Fruit fly (Drosophila melanogaster): Measurements from ENCODE around the gene CG1677.

The CG1677 gene

dm6 chrX:7338538-7338937 lies 67.1 kb downstream of the CG1677 start (continued):
- TF ChIP-seq chm (GFP tag; IDR thresholded peaks at IDR 0.05) (no peak), zfh2 (GFP tag; optimal IDR thresholded peaks at IDR 0.05) (peak; percentile 8), CG34224 (GFP tag; IDR thresholded peaks at IDR 0.05; ENCODE audit: partially characterized antibody) (no peak), sens-2 (GFP tag; IDR thresholded peaks at IDR 0.05) (no peak), tll (GFP tag; optimal IDR thresholded peaks at IDR 0.05) (no peak), Dad (GFP tag; optimal IDR thresholded peaks at IDR 0.05) (no peak), ac (GFP tag; optimal IDR thresholded peaks at IDR 0.05) (no peak), CG15269 (tag; optimal IDR thresholded peaks at IDR 0.05) (peak; percentile 71), CG18764 (GFP tag; optimal IDR thresholded peaks at IDR 0.05) (peak; percentile 34), Lpt (GFP tag; optimal IDR thresholded peaks at IDR 0.05) (no peak), CG16779 (GFP tag; IDR thresholded peaks at IDR 0.05) (no peak), CG1647 (GFP tag; optimal IDR thresholded peaks at IDR 0.05) (peak; percentile 26), run (tag; optimal IDR thresholded peaks at IDR 0.05) (peak; percentile 11), CG43689 (GFP tag; IDR thresholded peaks at IDR 0.05) (no peak), Ets65A (GFP tag) (peak; percentile 4), Ssrp (tag; optimal IDR thresholded peaks at IDR 0.05) (peak; percentile 47), CG31441 (GFP tag; IDR thresholded peaks at IDR 0.05) (peak; percentile 78), dati (GFP tag; IDR thresholded peaks at IDR 0.05) (no peak), pros (GFP tag; optimal IDR thresholded peaks at IDR 0.05) (no peak), CG6854 (GFP tag; optimal IDR thresholded peaks at IDR 0.05) (peak; percentile 66), tio (GFP tag; optimal IDR thresholded peaks at IDR 0.05) (peak; percentile 34), CG13624 (GFP tag; optimal IDR thresholded peaks at IDR 0.05) (peak; percentile 61), CG4328 (GFP tag; optimal IDR thresholded peaks at IDR 0.05) (peak; percentile 49), CG12744 (GFP tag; optimal IDR thresholded peaks at IDR 0.05) (peak; percentile 26), CG15073 (GFP tag; optimal IDR thresholded peaks at IDR 0.05) (no peak), CG16863 (GFP tag; optimal IDR thresholded peaks at IDR 0.05) (no peak), CG17361 (GFP tag; IDR thresholded peaks at IDR 0.05) (peak; percentile 73; the same call in 2 of the 3 replicates), Awh (GFP tag; IDR thresholded peaks at IDR 0.05) (peak; percentile 68; the same call in 1 of the 2 replicates), CG12071 (GFP tag; optimal IDR thresholded peaks at IDR 0.05) (peak; percentile 72), CG13424 (tag; optimal IDR thresholded peaks at IDR 0.05) (peak; percentile 75), p53 (GFP tag; optimal IDR thresholded peaks at IDR 0.05) (peak; percentile 21), slou (GFP tag; optimal IDR thresholded peaks at IDR 0.05) (peak; percentile 41), disco-r (GFP tag; optimal IDR thresholded peaks at IDR 0.05) (peak; percentile 62), CTCF (GFP tag; optimal IDR thresholded peaks at IDR 0.05) (no peak), dmrt99B (tag; optimal IDR thresholded peaks at IDR 0.05) (peak; percentile 77), CG1832 (GFP tag; optimal IDR thresholded peaks at IDR 0.05) (no peak), yki (optimal IDR thresholded peaks at IDR 0.05) (no peak), slp2 (GFP tag; optimal IDR thresholded peaks at IDR 0.05) (peak; percentile 10), CG10366 (GFP tag; IDR thresholded peaks at IDR 0.05) (peak; percentile 31), CG30431 (GFP tag; optimal IDR thresholded peaks at IDR 0.05) (no peak), CG9215 (GFP tag; IDR thresholded peaks at IDR 0.05) (peak; percentile 22; the same call in 1 of the 2 replicates), hkb (optimal IDR thresholded peaks at IDR 0.05) (no peak), hkb (GFP tag; IDR thresholded peaks at IDR 0.05) (peak; percentile 72), CG18619 (GFP tag; optimal IDR thresholded peaks at IDR 0.05) (peak; percentile 42), zen2 (GFP tag; IDR thresholded peaks at IDR 0.05; ENCODE audit: partially characterized antibody) (no peak), lov (optimal IDR thresholded peaks at IDR 0.05) (no peak), lov (GFP tag; IDR thresholded peaks at IDR 0.05) (no peak), tap (tag; optimal IDR thresholded peaks at IDR 0.05) (peak; percentile 54), CHES-1-like (GFP tag; optimal IDR thresholded peaks at IDR 0.05) (peak; percentile 55), CG3838 (GFP tag; optimal IDR thresholded peaks at IDR 0.05) (no peak), CG11695 (GFP tag; IDR thresholded peaks at IDR 0.05) (peak; percentile 58; the same call in 2 of the 3 replicates), ab (GFP tag; optimal IDR thresholded peaks at IDR 0.05) (no peak), lola (GFP tag; optimal IDR thresholded peaks at IDR 0.05) (peak in 1 of 3 experiments; percentile 63)

Data from whole organism, embryonic.